Worm (Caenorhabditis elegans) whole organism, L4 larva: ENCODE measurements around the gene F47B8.13.

Source experiments
- D1046.2 ChIP-seq: fragments of 200-800 bp; sonication (Bioruptor generic); IDR thresholded peaks from 2 replicates; pipeline ENCODE4 v1.3.6; 2022; ENCODE audit warnings: missing genetic modification characterization, missing compliant biosample characterization
- T20F7.1 ChIP-seq: fragments of 200-800 bp; sonication (Bioruptor generic); optimal IDR thresholded peaks from 2 replicates; lab custom pipeline; 2018; ENCODE audit warnings: mild to moderate bottlenecking, missing genetic modification characterization, missing compliant biosample characterization
- Y48G9A.11 ChIP-seq: fragments of 200-800 bp; sonication (Bioruptor generic); IDR thresholded peaks from 2 replicates; pipeline ENCODE4 v1.3.6; 2022; ENCODE audit warnings: missing genetic modification reagents, missing genetic modification characterization, missing compliant biosample characterization
- ZK337.2 ChIP-seq: fragments of 200-800 bp; sonication (Bioruptor generic); IDR thresholded peaks from 2 replicates; pipeline ENCODE4 v1.3.6; 2022; ENCODE audit warnings: missing genetic modification reagents, missing genetic modification characterization, missing compliant biosample characterization
- ZK546.5 ChIP-seq, 2 experiments: sonication (generic microtip); optimal IDR thresholded peaks; 2 replicates each; lab custom pipeline; 2017; ENCODE audit warnings: missing biosample characterization in 2 of 2, missing genetic modification characterization in 2 of 2
- aha-1 ChIP-seq: fragments of 150-350 bp; peaks from one replicate; lab custom pipeline; 2014; ENCODE audit warnings: missing biosample characterization, missing genetic modification characterization
- arid-1 ChIP-seq: fragments of 200-800 bp; sonication (Bioruptor generic); conservative IDR thresholded peaks from 2 replicates; pipeline ENCODE4 v1.3.6; 2022; ENCODE audit warnings: missing genetic modification reagents, missing genetic modification characterization, missing compliant biosample characterization
- ceh-20 ChIP-seq: fragments of 200-800 bp; sonication (Bioruptor generic); IDR thresholded peaks from 2 replicates; pipeline ENCODE4 v1.3.6; 2022; ENCODE audit warnings: missing genetic modification reagents, missing genetic modification characterization, missing compliant biosample characterization
- ceh-28 ChIP-seq: fragments of 150-350 bp; optimal IDR thresholded peaks from 2 replicates; lab custom pipeline; 2014; ENCODE audit warnings: missing biosample characterization, missing genetic modification reagents, missing genetic modification characterization
- ceh-44 ChIP-seq: fragments of 200-800 bp; sonication (Bioruptor generic); IDR thresholded peaks from 2 replicates; pipeline ENCODE4 v1.3.6; 2022; ENCODE audit warnings: missing genetic modification reagents, missing genetic modification characterization, missing compliant biosample characterization
- ceh-62 ChIP-seq: sonication (generic microtip); optimal IDR thresholded peaks from 2 replicates; lab custom pipeline; 2017; ENCODE audit warnings: missing biosample characterization, missing genetic modification characterization
- cey-2 ChIP-seq: sonication (generic microtip); optimal IDR thresholded peaks from 3 replicates; lab custom pipeline; 2017; ENCODE audit warnings: missing genetic modification characterization, mild to moderate bottlenecking, missing compliant biosample characterization, antibody characterized with exemption, borderline replicate concordance; ENCODE audit not compliant: insufficient read depth
- daf-12 ChIP-seq: fragments of 150-350 bp; optimal IDR thresholded peaks from 2 replicates; lab custom pipeline; 2014; ENCODE audit warnings: missing biosample characterization, missing genetic modification reagents, missing genetic modification characterization
- daf-16 ChIP-seq, 3 experiments: sonication (generic microtip); optimal IDR thresholded peaks; 2 replicates each; lab custom pipeline; 2016 to 2017; ENCODE audit warnings: missing genetic modification characterization in 3 of 3, missing genetic modification reagents in 3 of 3, mild to moderate bottlenecking in 2 of 3, missing compliant biosample characterization in 2 of 3, missing biosample characterization in 1 of 3, moderate library complexity in 1 of 3
- dmd-8 ChIP-seq: fragments of 200-800 bp; sonication (Bioruptor generic); IDR thresholded peaks from 2 replicates; pipeline ENCODE4 v1.3.6; 2022; ENCODE audit warnings: missing genetic modification characterization, missing compliant biosample characterization
- dmd-9 ChIP-seq: fragments of 200-800 bp; sonication (Bioruptor generic); IDR thresholded peaks from 2 replicates; pipeline ENCODE4 v1.3.6; 2022; ENCODE audit warnings: missing genetic modification reagents, missing genetic modification characterization, missing compliant biosample characterization
- dve-1 ChIP-seq: sonication (generic microtip); optimal IDR thresholded peaks from 2 replicates; lab custom pipeline; 2017; ENCODE audit warnings: antibody characterized with exemption, mild to moderate bottlenecking, missing genetic modification characterization, missing compliant biosample characterization; ENCODE audit not compliant: insufficient read depth
- egl-27 ChIP-seq: sonication (generic microtip); optimal IDR thresholded peaks from 3 replicates; lab custom pipeline; 2017; ENCODE audit warnings: missing biosample characterization, missing genetic modification reagents, missing genetic modification characterization
- hlh-11 ChIP-seq: fragments of 200-800 bp; sonication (Bioruptor generic); optimal IDR thresholded peaks from 2 replicates; lab custom pipeline; 2018; ENCODE audit warnings: mild to moderate bottlenecking, missing genetic modification characterization, missing compliant biosample characterization
- hlh-30 ChIP-seq: sonication (generic microtip); optimal IDR thresholded peaks from 2 replicates; lab custom pipeline; 2017; ENCODE audit warnings: antibody characterized with exemption, mild to moderate bottlenecking, missing genetic modification characterization, missing compliant biosample characterization; ENCODE audit not compliant: insufficient read depth
- jun-1 ChIP-seq: fragments of 150-350 bp; optimal IDR thresholded peaks from 2 replicates; lab custom pipeline; 2014; ENCODE audit warnings: missing biosample characterization, missing genetic modification reagents, missing genetic modification characterization
- lin-1 ChIP-seq: fragments of 200-800 bp; sonication (Bioruptor generic); IDR thresholded peaks from 2 replicates; pipeline ENCODE4 v1.3.6; 2022; ENCODE audit warnings: missing genetic modification reagents, missing genetic modification characterization, missing compliant biosample characterization
- lin-13 ChIP-seq: fragments of 150-350 bp; optimal IDR thresholded peaks from 2 replicates; lab custom pipeline; 2014; ENCODE audit warnings: missing biosample characterization, missing genetic modification reagents, missing genetic modification characterization
- lin-15B ChIP-seq: fragments of 150-350 bp; sonication (generic microtip); optimal IDR thresholded peaks from 3 replicates; lab custom pipeline; 2014; ENCODE audit warnings: missing biosample characterization, missing genetic modification characterization
- lin-29 ChIP-seq: fragments of 200-800 bp; sonication (Bioruptor generic); IDR thresholded peaks from 2 replicates; pipeline ENCODE4 v1.3.6; 2022; ENCODE audit warnings: missing genetic modification reagents, missing genetic modification characterization, missing compliant biosample characterization
- lir-3 ChIP-seq: sonication (generic microtip); optimal IDR thresholded peaks from 2 replicates; lab custom pipeline; 2016; ENCODE audit warnings: mild to moderate bottlenecking, missing genetic modification characterization, missing compliant biosample characterization
- lsy-2 ChIP-seq, 2 experiments: fragments of 150-350 bp in 1 of 2; sonication (generic microtip) in 1 of 2; optimal IDR thresholded peaks; 2 replicates each; lab custom pipeline; 2014 to 2017; ENCODE audit warnings: missing biosample characterization in 2 of 2, missing genetic modification characterization in 2 of 2
- mes-2 ChIP-seq: sonication (generic microtip); optimal IDR thresholded peaks from 2 replicates; lab custom pipeline; 2016; ENCODE audit warnings: missing genotype, mild to moderate bottlenecking, missing genetic modification characterization, missing compliant biosample characterization; ENCODE audit not compliant: poor library complexity, severe bottlenecking
- mxl-3 ChIP-seq: fragments of 200-800 bp; sonication (Bioruptor generic); optimal IDR thresholded peaks from 2 replicates; lab custom pipeline; 2018; ENCODE audit warnings: mild to moderate bottlenecking, missing genetic modification characterization, missing compliant biosample characterization
- nhr-10 ChIP-seq: fragments of 150-350 bp; optimal IDR thresholded peaks from 2 replicates; lab custom pipeline; 2014; ENCODE audit warnings: missing biosample characterization, missing genetic modification characterization
- nhr-237 ChIP-seq: sonication (generic microtip); optimal IDR thresholded peaks from 2 replicates; lab custom pipeline; 2017; ENCODE audit warnings: missing biosample characterization, missing genetic modification characterization
- nhr-25 ChIP-seq: sonication (generic microtip); optimal IDR thresholded peaks from 2 replicates; lab custom pipeline; 2017; ENCODE audit warnings: missing genetic modification characterization, mild to moderate bottlenecking, missing compliant biosample characterization, antibody characterized with exemption, moderate library complexity, borderline replicate concordance; ENCODE audit not compliant: insufficient read depth
- nhr-28 ChIP-seq: fragments of 150-350 bp; optimal IDR thresholded peaks from 2 replicates; lab custom pipeline; 2014; ENCODE audit warnings: missing biosample characterization, missing genetic modification characterization
- nhr-76 ChIP-seq: fragments of 150-350 bp; optimal IDR thresholded peaks from 2 replicates; lab custom pipeline; 2014; ENCODE audit warnings: missing biosample characterization, missing genetic modification characterization
- saeg-2 ChIP-seq: fragments of 200-800 bp; sonication (Bioruptor generic); IDR thresholded peaks from 2 replicates; pipeline ENCODE4 v1.3.6; 2022; ENCODE audit warnings: missing genetic modification reagents, missing genetic modification characterization, missing compliant biosample characterization
- sdz-12 ChIP-seq: fragments of 200-800 bp; sonication (Bioruptor generic); optimal IDR thresholded peaks from 2 replicates; lab custom pipeline; 2018; ENCODE audit warnings: mild to moderate bottlenecking, missing genetic modification characterization, missing compliant biosample characterization
- snpc-4 ChIP-seq: fragments of 150-350 bp; optimal IDR thresholded peaks from 2 replicates; lab custom pipeline; 2014; ENCODE audit warnings: missing biosample characterization, missing genetic modification characterization
- tra-1 ChIP-seq: fragments of 200-800 bp; sonication (Bioruptor generic); IDR thresholded peaks from 2 replicates; pipeline ENCODE4 v1.3.6; 2022; ENCODE audit warnings: missing genetic modification reagents, missing genetic modification characterization, missing compliant biosample characterization
- unc-130 ChIP-seq: sonication (generic microtip); optimal IDR thresholded peaks from 2 replicates; lab custom pipeline; 2016; ENCODE audit warnings: missing genetic modification reagents, missing genetic modification characterization, missing compliant biosample characterization
- unc-39 ChIP-seq: sonication (generic microtip); optimal IDR thresholded peaks from 2 replicates; lab custom pipeline; 2017; ENCODE audit warnings: missing biosample characterization, missing genetic modification characterization
- unc-62 ChIP-seq, 3 experiments: fragments of 150-350 bp in 1 of 3; sonication (generic microtip); optimal IDR thresholded peaks in 2 of 3; peaks in 1 of 3; 1 replicate in 1 of 3; 2 replicates in 2 of 3; lab custom pipeline; 2014 to 2017; ENCODE audit warnings: missing biosample characterization in 3 of 3, missing genetic modification characterization in 3 of 3, missing genetic modification reagents in 3 of 3, missing genotype in 1 of 3
- zfp-2 ChIP-seq: sonication (generic microtip); optimal IDR thresholded peaks from 2 replicates; lab custom pipeline; 2016; ENCODE audit warnings: mild to moderate bottlenecking, missing genetic modification characterization, missing compliant biosample characterization
- zip-11 ChIP-seq: fragments of 200-800 bp; sonication (Bioruptor generic); IDR thresholded peaks from 2 replicates; pipeline ENCODE4 v1.3.6; 2022; ENCODE audit warnings: missing genetic modification characterization, missing compliant biosample characterization
- zip-2 ChIP-seq: fragments of 150-350 bp; optimal IDR thresholded peaks from 2 replicates; lab custom pipeline; 2014; ENCODE audit warnings: missing biosample characterization, missing genetic modification characterization

Gene F47B8.13

ce11 chrV:14350949-14351348, 31.4 kb upstream of the F47B8.13 start (continued):
- TF ChIP-seq D1046.2 (GFP tag; lab: Robert Waterston, UW): peak; percentile 61; the same call in 1 of the 2 replicates

DNA sequence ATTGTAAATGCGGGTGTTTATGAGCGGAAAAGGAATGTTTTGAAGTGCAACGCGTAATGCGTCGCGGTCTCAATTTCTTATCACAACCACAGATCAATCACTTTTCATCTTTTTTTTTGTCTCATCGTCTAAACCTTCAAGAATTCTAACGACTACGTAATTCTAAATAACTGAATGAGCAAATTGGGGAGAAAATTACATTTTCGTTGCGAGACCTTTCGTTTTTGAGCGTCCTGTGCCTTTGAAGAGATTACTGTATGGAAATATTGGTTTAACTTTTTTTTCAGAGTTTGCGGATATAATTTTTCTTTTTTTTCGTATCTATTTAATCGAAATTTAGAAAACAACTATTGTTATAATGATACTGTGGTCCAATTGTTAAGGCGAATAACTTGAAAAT, 31.0 kb upstream of the F47B8.13 start:
- TF ChIP-seq mes-2 (tag; lab: Kevin White, UChicago): peak; percentile 9
- TF ChIP-seq ceh-28 (tag; lab: Kevin White, UChicago): no peak
- no peak for TF ChIP-seq hlh-11 (tag; lab: Kevin White, UChicago)
- no peak for TF ChIP-seq tra-1 (GFP tag; lab: Robert Waterston, UW)
- TF ChIP-seq snpc-4 (tag; lab: Kevin White, UChicago): no peak
- peak; percentile 24 for TF ChIP-seq nhr-28
- TF ChIP-seq sdz-12 (GFP tag; lab: Kevin White, UChicago): no peak
- no peak for TF ChIP-seq Y48G9A.11 (GFP tag; lab: Robert Waterston, UW)
- TF ChIP-seq dmd-8 (GFP tag; lab: Robert Waterston, UW): no peak
- peak; percentile 6 for TF ChIP-seq dve-1 (tag; lab: Kevin White, UChicago)
- peak; percentile 26 for TF ChIP-seq lin-13 (GFP tag; lab: Kevin White, UChicago)
- no peak for TF ChIP-seq daf-16 (GFP tag; optimal IDR thresholded peaks at IDR 0.05; lab: Kevin White, UChicago)
- TF ChIP-seq daf-16 (tag; optimal IDR thresholded peaks at IDR 0.05; lab: Kevin White, UChicago): peak; percentile 40
- no peak for TF ChIP-seq ceh-20
- no peak for TF ChIP-seq zip-11 (GFP tag; lab: Robert Waterston, UW)

DNA sequence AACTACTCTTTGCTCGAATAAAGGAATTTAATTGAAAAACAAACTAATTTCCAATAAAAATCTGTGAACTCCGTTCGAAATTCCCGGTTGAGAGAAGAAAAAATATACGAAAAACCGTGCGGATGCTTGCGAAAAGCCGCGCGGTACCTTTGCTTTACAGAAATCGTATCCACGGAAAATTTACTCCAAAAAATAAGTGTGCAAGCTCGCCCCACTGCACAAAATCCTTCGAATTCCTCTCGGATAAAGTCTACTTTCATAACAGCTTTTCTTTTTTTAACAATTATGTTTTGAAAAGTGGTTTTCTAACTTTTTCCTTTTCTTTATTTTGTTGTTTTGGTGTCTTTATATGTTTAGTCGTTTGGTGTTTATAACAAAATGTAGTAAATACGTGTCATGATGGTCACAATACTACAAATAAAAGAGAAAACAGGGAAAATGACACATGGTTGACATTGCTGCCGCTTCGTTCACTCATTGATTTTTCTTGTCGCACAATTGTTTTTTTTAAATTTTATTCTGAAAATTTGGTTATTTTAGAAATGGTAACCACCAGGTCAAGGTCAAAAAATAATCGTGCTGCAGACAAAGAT, 27.8 kb upstream of the F47B8.13 start, which contains the start of gene cept-2:
Gene cept-2, plus strand, starts transcription at position 533 of the 593 bp plus-strand sequence.
- TF ChIP-seq nhr-25 (tag; lab: Kevin White, UChicago) (peak; percentile 15), lin-15B (tag; lab: Kevin White, UChicago) (no peak), nhr-237 (tag; lab: Kevin White, UChicago) (no peak), lsy-2 (tag; optimal IDR thresholded peaks at IDR 0.05; lab: Kevin White, UChicago) (peak; percentile 73 to 95), lin-29 (0 out of 2 replicates have a peak, but pooled peaks have one; percentile 18), egl-27 (no peak), arid-1 (GFP tag; lab: Robert Waterston, UW) (no peak), mxl-3 (GFP tag; lab: Kevin White, UChicago) (peak; percentile 50), unc-130 (peak; percentile 80), zip-2 (tag; lab: Kevin White, UChicago) (peak; percentile 59), hlh-30 (peak; percentile 80), dve-1 (tag; lab: Kevin White, UChicago) (peak; percentile 97), nhr-76 (tag; lab: Kevin White, UChicago) (no peak), jun-1 (no peak), aha-1 (tag; lab: Kevin White, UChicago) (peak; percentile 97), lir-3 (tag; lab: Kevin White, UChicago) (no peak), D1046.2 (GFP tag; lab: Robert Waterston, UW) (0 out of 2 replicates have a peak, but pooled peaks have one; percentile 23), dmd-8 (GFP tag; lab: Robert Waterston, UW) (no peak), saeg-2 (GFP tag; lab: Robert Waterston, UW) (no peak), lin-1 (no peak), ceh-62 (tag; lab: Kevin White, UChicago) (no peak), ZK337.2 (GFP tag; lab: Robert Waterston, UW) (peak; percentile 70; the same call in 1 of the 2 replicates), unc-62 (GFP tag; optimal IDR thresholded peaks at IDR 0.05 in 1 of 2; lab: Kevin White, UChicago) (no peak), unc-62 (tag; optimal IDR thresholded peaks at IDR 0.05; lab: Kevin White, UChicago) (no peak), cey-2 (tag; lab: Kevin White, UChicago) (no peak), ceh-44 (GFP tag; lab: Robert Waterston, UW) (peak; percentile 74; the same call in 1 of the 2 replicates), sdz-12 (GFP tag; lab: Kevin White, UChicago) (no peak), T20F7.1 (GFP tag; lab: Kevin White, UChicago) (peak; percentile 86), zfp-2 (tag; lab: Kevin White, UChicago) (peak; percentile 70), nhr-10 (tag; lab: Kevin White, UChicago) (no peak), daf-12 (tag; lab: Kevin White, UChicago) (no peak), ZK546.5 (tag; optimal IDR thresholded peaks at IDR 0.05; lab: Kevin White, UChicago) (no peak), unc-39 (no peak), dmd-9 (GFP tag; lab: Robert Waterston, UW) (peak; percentile 81), lin-13 (GFP tag; lab: Kevin White, UChicago) (peak; percentile 89)
